Fruit fly (Drosophila melanogaster) whole organism, embryonic: ENCODE measurements around the gene CG14230.
A peak's percentile ranks its signal among the peaks of the same experiment; 100 is the strongest.

Experiments used
- B-H1 ChIP-seq: fragments of 200-800 bp; sonication (Bioruptor generic); IDR thresholded peaks from 3 replicates; pipeline ENCODE4 v1.3.6; 2022; ENCODE audit warnings: missing biosample characterization, missing genetic modification characterization
- BEAF-32 ChIP-seq: fragments of 200-800 bp; sonication (Bioruptor generic); optimal IDR thresholded peaks from 3 replicates; lab custom pipeline; 2017; ENCODE audit warnings: missing biosample characterization, missing genetic modification characterization, mild to moderate bottlenecking, moderate library complexity, missing genetic modification reagents
- Bteb2 ChIP-seq: fragments of 200-800 bp; sonication (Bioruptor generic); optimal IDR thresholded peaks from 2 replicates; lab custom pipeline; 2016; ENCODE audit warnings: missing biosample characterization, missing genetic modification characterization
- CG10959 ChIP-seq: fragments of 200-800 bp; sonication (Bioruptor generic); IDR thresholded peaks from 2 replicates; pipeline ENCODE4 v1.3.6; 2022; ENCODE audit warnings: missing biosample characterization, missing genetic modification characterization
- CG1233 ChIP-seq: fragments of 200-800 bp; sonication (Bioruptor generic); optimal IDR thresholded peaks from 4 replicates; lab custom pipeline; 2018; ENCODE audit warnings: missing biosample characterization, mild to moderate bottlenecking, missing genetic modification characterization
- CG13287 ChIP-seq: fragments of 200-800 bp; sonication (Bioruptor generic); IDR thresholded peaks from 2 replicates; pipeline ENCODE4 v1.3.6; 2022; ENCODE audit warnings: missing biosample characterization, missing genetic modification characterization; ENCODE audit not compliant: partially characterized antibody
- CG14441 ChIP-seq: fragments of 200-800 bp; sonication (Bioruptor generic); IDR thresholded peaks from 2 replicates; pipeline ENCODE4 v1.3.6; 2022; ENCODE audit warnings: missing biosample characterization, missing genetic modification characterization
- CG1647 ChIP-seq: fragments of 200-800 bp; sonication (Bioruptor generic); optimal IDR thresholded peaks from 3 replicates; lab custom pipeline; 2016; ENCODE audit warnings: missing biosample characterization, missing genetic modification characterization
- CG16863 ChIP-seq: fragments of 200-800 bp; sonication (Bioruptor generic); optimal IDR thresholded peaks from 3 replicates; lab custom pipeline; 2016; ENCODE audit warnings: missing biosample characterization, missing genetic modification characterization
- CG18262 ChIP-seq: fragments of 200-800 bp; optimal IDR thresholded peaks from 3 replicates; lab custom pipeline; 2019; ENCODE audit warnings: missing biosample characterization, mild to moderate bottlenecking, missing genetic modification characterization, moderate library complexity
- CG2129 ChIP-seq: fragments of 200-800 bp; sonication (Bioruptor generic); IDR thresholded peaks from 2 replicates; pipeline ENCODE4 v1.3.6; 2022; ENCODE audit warnings: missing biosample characterization, missing genetic modification characterization; ENCODE audit not compliant: partially characterized antibody
- CG2875 ChIP-seq: fragments of 200-800 bp; sonication (Bioruptor generic); optimal IDR thresholded peaks from 2 replicates; lab custom pipeline; 2017; ENCODE audit warnings: missing biosample characterization, mild to moderate bottlenecking, missing genetic modification characterization, missing genetic modification reagents
- CG32772 ChIP-seq: fragments of 200-800 bp; sonication (Bioruptor generic); IDR thresholded peaks from 2 replicates; pipeline ENCODE4 v1.3.6; 2022; ENCODE audit warnings: missing biosample characterization, missing genetic modification characterization
- CG42726 ChIP-seq: fragments of 200-800 bp; sonication (Bioruptor generic); IDR thresholded peaks from 2 replicates; pipeline ENCODE4 v1.3.6; 2022; ENCODE audit warnings: missing biosample characterization, missing genetic modification characterization; ENCODE audit not compliant: partially characterized antibody
- CG4854 ChIP-seq: fragments of 200-800 bp; sonication (Bioruptor generic); optimal IDR thresholded peaks from 2 replicates; lab custom pipeline; 2016; ENCODE audit warnings: missing biosample characterization, missing genetic modification characterization, inconsistent platforms
- CG5245 ChIP-seq: fragments of 200-800 bp; sonication (Bioruptor generic); optimal IDR thresholded peaks from 3 replicates; lab custom pipeline; 2016; ENCODE audit warnings: missing biosample characterization, missing genetic modification characterization
- CG6175 ChIP-seq: fragments of 200-800 bp; sonication (Bioruptor generic); IDR thresholded peaks from 3 replicates; pipeline ENCODE4 v1.3.6; 2022; ENCODE audit warnings: missing biosample characterization, missing genetic modification characterization
- CG6654 ChIP-seq: fragments of 200-800 bp; sonication (Bioruptor generic); optimal IDR thresholded peaks from 2 replicates; lab custom pipeline; 2017; ENCODE audit warnings: missing biosample characterization, mild to moderate bottlenecking, missing genetic modification characterization
- CG6813 ChIP-seq: fragments of 200-800 bp; sonication (Bioruptor generic); optimal IDR thresholded peaks from 2 replicates; lab custom pipeline; 2017; ENCODE audit warnings: missing biosample characterization, missing genetic modification characterization, mild to moderate bottlenecking, moderate library complexity, missing genetic modification reagents
- Dbx ChIP-seq: fragments of 200-800 bp; sonication (Bioruptor generic); IDR thresholded peaks from 3 replicates; pipeline ENCODE4 v1.3.6; 2022; ENCODE audit warnings: missing biosample characterization, missing genetic modification characterization
- Deaf1 ChIP-seq: fragments of 200-800 bp; optimal IDR thresholded peaks from 3 replicates; lab custom pipeline; 2019; ENCODE audit warnings: missing biosample characterization, mild to moderate bottlenecking, missing genetic modification characterization, moderate library complexity
- Dfd ChIP-seq, 2 experiments: fragments of >200 bp; optimal IDR thresholded peaks; 2 replicates each; lab custom pipeline; 2017; ENCODE audit warnings: missing biosample characterization in 2 of 2, missing genetic modification characterization in 2 of 2
- Dip2 ChIP-seq: fragments of 200-800 bp; sonication (Bioruptor generic); IDR thresholded peaks from 2 replicates; pipeline ENCODE4 v1.3.6; 2022; ENCODE audit warnings: missing biosample characterization, missing genetic modification characterization
- Doc3 ChIP-seq: fragments of 200-800 bp; sonication (Bioruptor generic); IDR thresholded peaks from 3 replicates; pipeline ENCODE4 v1.3.6; 2022; ENCODE audit warnings: missing biosample characterization, missing genetic modification characterization; ENCODE audit not compliant: partially characterized antibody
- H15 ChIP-seq: fragments of 200-800 bp; sonication (Bioruptor generic); IDR thresholded peaks from 3 replicates; pipeline ENCODE4 v1.3.6; 2022; ENCODE audit warnings: missing biosample characterization, missing genetic modification characterization
- HmgD ChIP-seq: fragments of 200-800 bp; sonication (Bioruptor generic); optimal IDR thresholded peaks from 3 replicates; lab custom pipeline; 2016; ENCODE audit warnings: missing biosample characterization, missing genetic modification characterization
- Hmr ChIP-seq: fragments of 200-800 bp; sonication (Bioruptor generic); optimal IDR thresholded peaks from 3 replicates; lab custom pipeline; 2017; ENCODE audit warnings: mild to moderate bottlenecking, missing biosample characterization, missing genetic modification reagents, missing genetic modification characterization
- Hr39 ChIP-seq: fragments of >200 bp; optimal IDR thresholded peaks from 2 replicates; lab custom pipeline; 2017
- Hsf ChIP-seq: fragments of 200-800 bp; sonication (Bioruptor generic); optimal IDR thresholded peaks from 3 replicates; lab custom pipeline; 2016; ENCODE audit warnings: missing biosample characterization, missing genetic modification characterization
- Myb ChIP-seq: fragments of 200-800 bp; sonication (Bioruptor generic); optimal IDR thresholded peaks from 2 replicates; lab custom pipeline; 2016; ENCODE audit warnings: missing biosample characterization, missing genetic modification characterization
- NfI ChIP-seq: fragments of 200-800 bp; sonication (Bioruptor generic); optimal IDR thresholded peaks from 3 replicates; lab custom pipeline; 2018; ENCODE audit warnings: missing biosample characterization, mild to moderate bottlenecking, missing genetic modification characterization, moderate library complexity
- Side ChIP-seq: fragments of 200-800 bp; sonication (Bioruptor generic); optimal IDR thresholded peaks from 2 replicates; lab custom pipeline; 2016; ENCODE audit warnings: missing biosample characterization, missing genetic modification characterization
- Spps ChIP-seq: fragments of 200-800 bp; sonication (Bioruptor generic); optimal IDR thresholded peaks from 2 replicates; lab custom pipeline; 2018; ENCODE audit warnings: missing biosample characterization, mild to moderate bottlenecking, missing genetic modification characterization
- Tbp ChIP-seq: fragments of >200 bp; optimal IDR thresholded peaks from 2 replicates; lab custom pipeline; 2018; ENCODE audit warnings: missing biosample characterization, missing genetic modification characterization
- Usf ChIP-seq: fragments of 200-800 bp; sonication (Bioruptor generic); optimal IDR thresholded peaks from 2 replicates; lab custom pipeline; 2017; ENCODE audit warnings: missing genotype, missing biosample characterization, missing genetic modification characterization
- YL-1 ChIP-seq: fragments of 200-800 bp; sonication (Bioruptor generic); optimal IDR thresholded peaks from 3 replicates; lab custom pipeline; 2017; ENCODE audit warnings: missing biosample characterization, mild to moderate bottlenecking, missing genetic modification characterization
- az2 ChIP-seq: fragments of 200-800 bp; sonication (Bioruptor generic); optimal IDR thresholded peaks from 3 replicates; lab custom pipeline; 2016; ENCODE audit warnings: missing biosample characterization, missing genetic modification characterization
- cad ChIP-seq: fragments of >200 bp; optimal IDR thresholded peaks from 2 replicates; lab custom pipeline; 2017; ENCODE audit warnings: missing biosample characterization, missing genetic modification characterization
- dan ChIP-seq: fragments of 200-800 bp; sonication (Bioruptor generic); IDR thresholded peaks from 2 replicates; pipeline ENCODE4 v1.3.6; 2022; ENCODE audit warnings: missing biosample characterization, missing genetic modification characterization
- gro ChIP-seq: fragments of 200-800 bp; sonication (Bioruptor generic); optimal IDR thresholded peaks from 2 replicates; lab custom pipeline; 2016; ENCODE audit warnings: missing biosample characterization, missing genetic modification characterization
- gsb ChIP-seq: fragments of 200-800 bp; sonication (Bioruptor generic); IDR thresholded peaks from 2 replicates; pipeline ENCODE4 v1.3.6; 2022; ENCODE audit warnings: missing biosample characterization, missing genetic modification characterization
- kay ChIP-seq: fragments of 200-800 bp; sonication (Bioruptor generic); optimal IDR thresholded peaks from 2 replicates; lab custom pipeline; 2016; ENCODE audit warnings: missing biosample characterization, missing genetic modification characterization
- odd ChIP-seq: fragments of 200-800 bp; sonication (Bioruptor generic); optimal IDR thresholded peaks from 2 replicates; lab custom pipeline; 2017; ENCODE audit warnings: missing biosample characterization, mild to moderate bottlenecking, missing genetic modification characterization
- phol ChIP-seq: fragments of 200-800 bp; sonication (Bioruptor generic); optimal IDR thresholded peaks from 3 replicates; lab custom pipeline; 2018; ENCODE audit warnings: missing biosample characterization, mild to moderate bottlenecking, missing genetic modification characterization, moderate library complexity
- sr ChIP-seq: fragments of 200-800 bp; sonication (Bioruptor generic); IDR thresholded peaks from 3 replicates; pipeline ENCODE4 v1.3.6; 2022; ENCODE audit warnings: missing biosample characterization, missing genetic modification characterization
- tio ChIP-seq: fragments of 200-800 bp; sonication (Bioruptor generic); optimal IDR thresholded peaks from 2 replicates; lab custom pipeline; 2017; ENCODE audit warnings: missing biosample characterization, missing genetic modification characterization, inconsistent platforms
- tll ChIP-seq, 2 experiments: fragments of 200-800 bp in 1 of 2; fragments of >200 bp in 1 of 2; sonication (Bioruptor generic) in 1 of 2; optimal IDR thresholded peaks; 2 replicates each; lab custom pipeline; 2017 to 2019; ENCODE audit warnings: missing biosample characterization in 2 of 2, missing genetic modification characterization in 2 of 2, mild to moderate bottlenecking in 1 of 2, moderate library complexity in 1 of 2
- unpg ChIP-seq: fragments of 200-800 bp; sonication (Bioruptor generic); optimal IDR thresholded peaks from 3 replicates; lab custom pipeline; 2018; ENCODE audit warnings: missing biosample characterization, mild to moderate bottlenecking, missing genetic modification characterization, moderate library complexity
- wor ChIP-seq: fragments of 200-800 bp; sonication (Bioruptor generic); IDR thresholded peaks from 2 replicates; pipeline ENCODE4 v1.3.6; 2022; ENCODE audit warnings: missing biosample characterization, missing genetic modification characterization
- zfh2 ChIP-seq: fragments of 200-800 bp; sonication (Bioruptor generic); optimal IDR thresholded peaks from 2 replicates; lab custom pipeline; 2016; ENCODE audit warnings: missing biosample characterization, missing genetic modification characterization

The CG14230 gene

DNA sequence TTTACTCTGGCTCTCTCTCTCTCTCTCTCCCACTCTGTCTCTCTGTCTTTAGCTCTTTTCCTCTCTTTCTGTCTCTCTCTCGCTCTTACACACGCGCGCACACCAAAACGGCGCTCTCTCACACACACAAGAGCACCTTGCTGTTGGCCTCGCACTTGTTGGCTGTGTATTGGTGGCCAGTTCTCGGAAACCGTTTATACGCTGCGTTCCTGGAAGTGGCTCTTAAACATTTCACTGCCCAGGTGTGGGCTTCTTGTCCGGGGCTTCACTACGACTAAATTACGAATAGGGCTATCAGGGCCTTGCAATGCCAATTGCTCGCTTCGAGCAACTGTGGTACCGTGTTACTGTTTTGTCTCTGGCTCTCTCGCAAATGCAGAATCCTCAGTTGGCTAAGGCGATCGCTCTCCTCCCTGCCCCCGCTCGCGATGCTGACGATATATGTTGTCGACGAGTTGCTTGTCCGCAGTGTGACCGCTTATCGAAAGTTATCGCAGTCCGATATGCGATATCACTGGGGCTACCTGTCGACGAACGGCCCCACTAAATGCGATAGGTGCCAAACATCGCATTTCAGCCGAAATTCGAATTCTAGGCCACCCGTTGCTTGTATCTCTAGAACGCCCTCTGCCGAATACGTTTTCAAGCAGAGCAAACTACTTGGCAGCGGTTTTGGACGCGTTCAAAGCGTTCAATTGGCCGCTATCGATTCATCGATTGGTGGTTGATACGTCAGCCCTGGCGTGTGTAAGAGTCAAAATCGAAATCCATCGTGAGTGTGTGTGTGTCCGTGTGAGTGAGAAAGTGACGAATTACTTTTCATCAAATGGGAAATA lies 20.7 kb upstream of the CG14230 start, which contains the start of the genes dome and Ubqn (continued):
- no peak for TF ChIP-seq CG1233 (GFP tag; lab: Kevin White, UChicago)
- TF ChIP-seq CG42726 (GFP tag; lab: Robert Waterston, UW) = peak; percentile 65; the same call in 1 of the 2 replicates
- no peak for TF ChIP-seq CG6813 (GFP tag; lab: Kevin White, UChicago)
- TF ChIP-seq Deaf1 (tag; lab: Kevin White, UChicago) = peak; percentile 32
- no peak for TF ChIP-seq CG5245 (GFP tag; lab: Kevin White, UChicago)
- peak; percentile 46 for TF ChIP-seq CG16863 (GFP tag; lab: Kevin White, UChicago)
- TF ChIP-seq Bteb2 (GFP tag; lab: Kevin White, UChicago) = no peak
- peak; percentile 12 for TF ChIP-seq Hsf
- no peak for TF ChIP-seq Dip2 (GFP tag; lab: Robert Waterston, UW)
- no peak for TF ChIP-seq CG10959 (GFP tag; lab: Robert Waterston, UW)
- TF ChIP-seq YL-1 = peak; percentile 61
- TF ChIP-seq unpg (GFP tag; lab: Kevin White, UChicago) = peak; percentile 7
- TF ChIP-seq Spps (tag; lab: Kevin White, UChicago) = no peak
- TF ChIP-seq sr (GFP tag; lab: Robert Waterston, UW) = no peak
- TF ChIP-seq CG6654 (GFP tag; lab: Kevin White, UChicago) = no peak
- TF ChIP-seq CG4854 (GFP tag; lab: Kevin White, UChicago) = no peak
- peak; percentile 93 to 94 for TF ChIP-seq tll (GFP tag; optimal IDR thresholded peaks at IDR 0.05; lab: Kevin White, UChicago)
- no peak for TF ChIP-seq az2 (GFP tag; lab: Kevin White, UChicago)
- peak; percentile 32; the same call in 1 of the 3 replicates for TF ChIP-seq Dbx (GFP tag; lab: Robert Waterston, UW)
- peak; percentile 7 for TF ChIP-seq Side (GFP tag; lab: Kevin White, UChicago)
- TF ChIP-seq Usf (GFP tag; lab: Kevin White, UChicago) = no peak
- TF ChIP-seq dan (GFP tag; lab: Robert Waterston, UW) = no peak
- no peak for TF ChIP-seq H15
- peak; percentile 27 for TF ChIP-seq zfh2 (GFP tag; lab: Kevin White, UChicago)
- TF ChIP-seq Myb = peak; percentile 68
- TF ChIP-seq wor (GFP tag; lab: Robert Waterston, UW) = no peak
- peak; percentile 14 for TF ChIP-seq CG18262 (tag; lab: Kevin White, UChicago)
- TF ChIP-seq BEAF-32 = peak; percentile 98
- TF ChIP-seq Hr39 (lab: Kevin White, UChicago) = no peak
- no peak for TF ChIP-seq CG6175 (GFP tag; lab: Robert Waterston, UW)
- TF ChIP-seq HmgD (GFP tag; lab: Kevin White, UChicago) = peak; percentile 1
- no peak for TF ChIP-seq Dfd (GFP tag; optimal IDR thresholded peaks at IDR 0.05; lab: Kevin White, UChicago)
- TF ChIP-seq odd = peak; percentile 11
- peak; percentile 56; the same call in 1 of the 2 replicates for TF ChIP-seq CG2129 (GFP tag; lab: Robert Waterston, UW)
- peak; percentile 22 for TF ChIP-seq Hmr
- no peak for TF ChIP-seq CG2875 (GFP tag; lab: Kevin White, UChicago)
- TF ChIP-seq CG32772 (GFP tag; lab: Robert Waterston, UW) = no peak
- TF ChIP-seq phol (tag; lab: Kevin White, UChicago) = peak; percentile 54
- no peak for TF ChIP-seq gsb (GFP tag; lab: Robert Waterston, UW)
- peak; percentile 71 for TF ChIP-seq kay
- no peak for TF ChIP-seq tio
- TF ChIP-seq B-H1 (GFP tag; lab: Robert Waterston, UW) = no peak
- TF ChIP-seq cad = no peak
- TF ChIP-seq Tbp (GFP tag; lab: Kevin White, UChicago) = no peak
- TF ChIP-seq CG1647 (GFP tag; lab: Kevin White, UChicago) = no peak
- no peak for TF ChIP-seq CG14441 (GFP tag; lab: Robert Waterston, UW)
- TF ChIP-seq gro = no peak
- peak; percentile 90 for TF ChIP-seq CG13287
- no peak for TF ChIP-seq NfI (GFP tag; lab: Kevin White, UChicago)
- peak; percentile 82 for TF ChIP-seq Doc3 (GFP tag; lab: Robert Waterston, UW)
